Worm (Caenorhabditis elegans) whole organism, early embryonic: ENCODE measurements around the gene folr-1.

Source experiments
- ama-1 ChIP-seq: fragments of 150-350 bp; optimal IDR thresholded peaks from 2 replicates; lab custom pipeline; 2014
- ceh-36 ChIP-seq: sonication (generic microtip); optimal IDR thresholded peaks from 2 replicates; lab custom pipeline; 2016; ENCODE audit warnings: missing genetic modification characterization, inconsistent platforms, missing compliant biosample characterization
- ets-7 ChIP-seq: sonication (generic microtip); optimal IDR thresholded peaks from 2 replicates; lab custom pipeline; 2016; ENCODE audit warnings: missing genotype, missing genetic modification characterization, missing compliant biosample characterization
- hmbx-1 ChIP-seq: sonication (generic microtip); optimal IDR thresholded peaks from 2 replicates; lab custom pipeline; 2016; ENCODE audit warnings: mild to moderate bottlenecking, missing genetic modification characterization, missing compliant biosample characterization
- pes-1 ChIP-seq: fragments of 200-800 bp; sonication (Bioruptor generic); IDR thresholded peaks from 2 replicates; pipeline ENCODE4 v1.3.6; 2022; ENCODE audit warnings: missing genetic modification reagents, missing genetic modification characterization, missing compliant biosample characterization
- sea-1 ChIP-seq: fragments of 200-800 bp; sonication (Bioruptor generic); conservative IDR thresholded peaks from 2 replicates; pipeline ENCODE4 v1.3.6; 2022; ENCODE audit warnings: missing genetic modification characterization, missing compliant biosample characterization
- tbx-11 ChIP-seq: fragments of 200-800 bp; sonication (Bioruptor generic); IDR thresholded peaks from 2 replicates; pipeline ENCODE4 v1.3.6; 2022; ENCODE audit warnings: missing genetic modification characterization, missing compliant biosample characterization

DNA sequence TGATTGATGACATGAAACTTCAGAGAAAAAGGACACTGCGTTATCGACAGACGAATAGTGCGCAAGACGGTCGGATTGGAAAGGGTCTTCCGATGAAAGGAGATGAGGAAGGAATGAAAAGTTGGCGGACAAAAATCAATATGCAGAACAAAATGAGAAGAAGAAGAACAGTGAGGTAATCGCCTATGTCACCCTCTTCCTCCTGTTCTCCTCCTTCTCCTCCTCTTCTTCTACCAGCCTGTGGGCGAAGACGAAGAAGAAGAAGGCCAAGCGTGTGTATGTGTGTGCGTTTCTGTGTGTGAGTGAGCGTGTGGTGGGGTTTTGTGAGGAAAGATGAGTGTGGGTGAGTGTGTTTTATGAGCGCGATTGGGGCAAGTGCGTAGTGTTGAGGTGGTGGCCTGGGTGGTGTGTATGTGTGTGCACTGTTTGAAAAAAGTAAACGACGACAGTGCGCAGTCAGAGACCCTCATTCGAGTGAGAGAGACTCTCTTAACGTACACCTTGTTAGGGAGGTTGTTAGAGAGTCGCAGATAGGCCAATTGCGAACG is 13.2 kb downstream of the folr-1 start, which contains the start of gene tsp-21:
- TF ChIP-seq ceh-36 (tag; lab: Kevin White, UChicago) (peak; percentile 45), pes-1 (GFP tag; lab: Robert Waterston, UW) (no peak), ets-7 (tag; lab: Kevin White, UChicago) (peak; percentile 52), ama-1 (lab: Kevin White, UChicago) (no peak), sea-1 (GFP tag; lab: Robert Waterston, UW) (peak; percentile 19; the same call in 1 of the 2 replicates), tbx-11 (no peak), hmbx-1 (tag; lab: Kevin White, UChicago) (no peak)
